Worm (Caenorhabditis elegans): ENCODE data around the gene dmd-9.

The dmd-9 gene

DNA sequence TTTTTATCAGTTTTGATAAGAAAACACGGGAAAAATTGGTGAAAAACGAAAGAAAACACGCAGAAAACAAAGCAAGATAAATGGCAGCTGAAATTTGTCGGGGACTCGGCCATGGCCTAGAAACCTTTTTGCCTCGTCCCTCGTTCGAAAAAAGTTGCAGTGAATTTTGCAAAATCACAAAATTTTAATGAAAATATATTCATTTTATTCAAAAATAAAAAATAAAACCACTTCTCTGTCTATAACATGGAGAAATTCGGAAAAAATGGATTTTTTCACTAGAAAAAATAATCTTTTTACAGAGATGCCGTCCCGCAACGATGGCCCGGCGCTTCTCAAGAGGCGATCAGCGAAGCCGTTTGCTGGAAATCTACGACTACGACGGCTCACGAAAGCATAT lies 32.2 kb downstream of the dmd-9 start, which contains the start of gene Y67D8A.2:
Y67D8A.2 (plus strand) TSS at position 301 of the 400 bp plus-strand sequence.
- TF ChIP-seq nhr-21 (tag; optimal IDR thresholded peaks at IDR 0.05) (no peak), aly-2 (tag; optimal IDR thresholded peaks at IDR 0.05) (no peak), snpc-4 (tag; optimal IDR thresholded peaks at IDR 0.05) (no peak), ztf-4 (tag; optimal IDR thresholded peaks at IDR 0.05) (no peak), sem-4 (tag; optimal IDR thresholded peaks at IDR 0.05) (no peak), unc-55 (GFP tag; optimal IDR thresholded peaks at IDR 0.05) (no peak), mab-5 (tag; optimal IDR thresholded peaks at IDR 0.05) (no peak), gmeb-1 (tag; optimal IDR thresholded peaks at IDR 0.05) (no peak), unc-39 (tag; optimal IDR thresholded peaks at IDR 0.05) (no peak), elt-1 (tag; optimal IDR thresholded peaks at IDR 0.05) (no peak), nhr-12 (tag; optimal IDR thresholded peaks at IDR 0.05) (no peak), R02D3.7 (tag; optimal IDR thresholded peaks at IDR 0.05) (no peak)

DNA sequence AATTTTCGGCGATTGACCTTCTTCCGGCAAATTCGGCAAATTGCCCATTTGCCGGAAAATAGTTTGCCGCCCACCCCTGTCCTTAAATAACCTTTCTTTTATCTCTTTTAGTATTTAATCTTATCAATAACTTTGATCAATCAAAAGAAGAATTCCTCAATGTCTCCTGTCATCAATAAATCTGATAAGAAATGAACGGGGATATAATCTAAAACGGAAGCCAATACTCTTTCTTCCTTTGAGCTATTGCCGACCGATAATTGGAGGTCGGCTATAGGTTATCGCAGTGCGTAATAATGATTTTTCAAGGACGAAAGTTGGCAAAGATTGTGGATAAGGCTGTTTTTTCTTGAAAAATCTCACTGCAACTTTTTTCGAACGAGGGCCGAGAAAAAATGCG lies 33.2 kb downstream of the dmd-9 start:
- TF ChIP-seq nhr-12 (tag; optimal IDR thresholded peaks at IDR 0.05) (no peak), sma-3 (GFP tag; optimal IDR thresholded peaks at IDR 0.05) (no peak), nhr-11 (tag; optimal IDR thresholded peaks at IDR 0.05) (no peak), lin-11 (tag; optimal IDR thresholded peaks at IDR 0.05) (no peak), unc-62 (GFP tag; optimal IDR thresholded peaks at IDR 0.05) (no peak), elt-3 (tag; optimal IDR thresholded peaks at IDR 0.05) (no peak), C34F6.9 (tag; optimal IDR thresholded peaks at IDR 0.05) (no peak)

DNA sequence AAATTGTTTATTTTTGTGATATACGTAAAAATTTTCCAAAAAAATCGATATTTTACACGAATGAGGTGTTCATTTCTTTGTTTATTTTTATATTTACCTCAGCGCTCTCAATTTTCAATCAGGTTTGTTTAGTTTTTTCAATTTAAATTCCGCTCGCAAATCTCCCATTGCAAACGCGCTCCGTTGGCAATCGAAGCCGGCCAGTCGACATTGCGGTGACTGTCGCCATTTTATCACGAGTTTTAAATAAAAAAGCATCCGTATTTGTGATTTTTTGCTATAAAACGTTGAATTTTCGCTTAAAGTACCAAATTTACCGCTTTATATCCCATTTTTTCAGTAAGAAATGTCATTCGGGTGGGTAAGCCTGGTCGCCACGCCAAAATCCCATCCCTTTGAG lies 40.9 kb downstream of the dmd-9 start, which contains the start of gene slmp-1:
slmp-1 (plus strand) TSS at position 335 of the 400 bp plus-strand sequence.
- TF ChIP-seq ztf-1 (GFP tag; conservative IDR thresholded peaks at IDR 0.05) (no peak), gmeb-1 (tag; optimal IDR thresholded peaks at IDR 0.05) (peak; percentile 90), nhr-11 (tag; optimal IDR thresholded peaks at IDR 0.05) (no peak), peb-1 (tag; optimal IDR thresholded peaks at IDR 0.05) (no peak), sma-9 (GFP tag; optimal IDR thresholded peaks at IDR 0.05) (peak; percentile 27), sma-9 (tag; optimal IDR thresholded peaks at IDR 0.05) (no peak), crh-2 (tag; optimal IDR thresholded peaks at IDR 0.05) (peak; percentile 16), fos-1 (tag; optimal IDR thresholded peaks at IDR 0.05) (peak; percentile 41), mab-5 (tag; optimal IDR thresholded peaks at IDR 0.05) (no peak), lsy-2 (tag; optimal IDR thresholded peaks at IDR 0.05) (peak in 1 of 2 experiments; percentile 71), sem-4 (tag; optimal IDR thresholded peaks at IDR 0.05) (no peak), sma-3 (GFP tag; optimal IDR thresholded peaks at IDR 0.05) (peak; percentile 29), lin-11 (tag; optimal IDR thresholded peaks at IDR 0.05) (peak; percentile 23), lin-13 (GFP tag; optimal IDR thresholded peaks at IDR 0.05) (peak; percentile 64), C34F6.9 (tag; optimal IDR thresholded peaks at IDR 0.05) (peak; percentile 64), unc-55 (GFP tag; optimal IDR thresholded peaks at IDR 0.05) (peak; percentile 61), dmd-4 (tag; optimal IDR thresholded peaks at IDR 0.05) (no peak), nhr-25 (tag; optimal IDR thresholded peaks at IDR 0.05) (peak; percentile 5), nhr-129 (tag; optimal IDR thresholded peaks at IDR 0.05) (peak; percentile 44)

- no peak for TF ChIP-seq nhr-21 (tag; optimal IDR thresholded peaks at IDR 0.05)
- no peak for TF ChIP-seq lin-13 (GFP tag; optimal IDR thresholded peaks at IDR 0.05)
- TF ChIP-seq nhr-77 (tag; optimal IDR thresholded peaks at IDR 0.05), result no peak
- no peak for TF ChIP-seq blmp-1 (tag; optimal IDR thresholded peaks at IDR 0.05; ENCODE audit: insufficient read depth)
- no peak for TF ChIP-seq ztf-11 (tag; optimal IDR thresholded peaks at IDR 0.05)
- no peak for TF ChIP-seq alr-1 (tag; optimal IDR thresholded peaks at IDR 0.05)
- no peak for TF ChIP-seq mdl-1 (tag; optimal IDR thresholded peaks at IDR 0.05)
- no peak for TF ChIP-seq nhr-25 (tag; optimal IDR thresholded peaks at IDR 0.05)
- TF ChIP-seq ceh-16 (tag; optimal IDR thresholded peaks at IDR 0.05), result no peak
- no peak for TF ChIP-seq nhr-129 (tag; optimal IDR thresholded peaks at IDR 0.05)
- no peak for TF ChIP-seq unc-62 (GFP tag; optimal IDR thresholded peaks at IDR 0.05)
- TF ChIP-seq crh-2 (tag; optimal IDR thresholded peaks at IDR 0.05), result no peak
- no peak for TF ChIP-seq mbf-1 (tag; optimal IDR thresholded peaks at IDR 0.05)
- no peak for TF ChIP-seq nhr-12 (tag; optimal IDR thresholded peaks at IDR 0.05)
- TF ChIP-seq ama-1 (optimal IDR thresholded peaks at IDR 0.05), result no peak
- TF ChIP-seq nhr-237 (tag; optimal IDR thresholded peaks at IDR 0.05), result no peak
- no peak for TF ChIP-seq elt-3 (tag; optimal IDR thresholded peaks at IDR 0.05)
- no peak for TF ChIP-seq nhr-23 (tag; optimal IDR thresholded peaks at IDR 0.05)
- no peak for TF ChIP-seq snpc-4 (tag; optimal IDR thresholded peaks at IDR 0.05)
Observed at ce11 chrIV:3211929-3212328, 42.4 kb downstream of the dmd-9 start.

All from whole organism, L2 larva.